Worm (Caenorhabditis elegans) whole organism, early embryonic: ENCODE measurements around the gene F49C12.5.

Experiments used
- aly-1 ChIP-seq: sonication (generic microtip); optimal IDR thresholded peaks from 2 replicates; lab custom pipeline; 2016; ENCODE audit warnings: missing genetic modification characterization, missing compliant biosample characterization
- ama-1 ChIP-seq: fragments of 150-350 bp; optimal IDR thresholded peaks from 2 replicates; lab custom pipeline; 2014
- ceh-13 ChIP-seq: fragments of 200-800 bp; sonication (Bioruptor generic); optimal IDR thresholded peaks from 2 replicates; lab custom pipeline; 2018; ENCODE audit warnings: mild to moderate bottlenecking, missing genetic modification characterization, missing compliant biosample characterization
- flt-1 ChIP-seq: fragments of 200-800 bp; sonication (Bioruptor generic); IDR thresholded peaks from 2 replicates; pipeline ENCODE4 v1.3.6; 2022; ENCODE audit warnings: missing genetic modification characterization, missing compliant biosample characterization
- pes-1 ChIP-seq: fragments of 200-800 bp; sonication (Bioruptor generic); IDR thresholded peaks from 2 replicates; pipeline ENCODE4 v1.3.6; 2022; ENCODE audit warnings: missing genetic modification reagents, missing genetic modification characterization, missing compliant biosample characterization
- scrt-1 ChIP-seq: fragments of 200-800 bp; sonication (Bioruptor generic); IDR thresholded peaks from 2 replicates; pipeline ENCODE4 v1.3.6; 2022; ENCODE audit warnings: missing genetic modification characterization, missing compliant biosample characterization
- tbx-11 ChIP-seq: fragments of 200-800 bp; sonication (Bioruptor generic); IDR thresholded peaks from 2 replicates; pipeline ENCODE4 v1.3.6; 2022; ENCODE audit warnings: missing genetic modification characterization, missing compliant biosample characterization
- tbx-37 ChIP-seq: fragments of 200-800 bp; sonication (Bioruptor generic); conservative IDR thresholded peaks from 2 replicates; pipeline ENCODE4 v1.3.6; 2022; ENCODE audit warnings: missing genetic modification reagents, missing genetic modification characterization, missing compliant biosample characterization

DNA sequence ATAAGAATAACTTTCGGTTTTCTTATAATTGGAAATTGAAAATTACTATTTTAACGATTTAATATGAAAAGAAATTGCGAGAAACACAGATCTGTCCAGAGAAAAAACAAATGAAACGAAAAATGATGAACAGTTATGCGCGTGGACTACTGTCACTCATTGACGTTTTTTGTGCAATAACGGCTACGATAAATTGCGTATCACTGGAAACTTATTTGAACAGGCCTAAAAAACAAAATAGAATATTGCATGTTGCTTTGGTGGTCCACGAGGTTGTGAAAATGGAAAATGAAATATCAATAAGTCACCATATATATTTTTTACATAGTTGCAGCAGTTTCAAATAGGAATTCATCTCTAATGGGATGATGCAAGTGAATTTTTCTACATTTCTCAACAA is 40.2 kb upstream of the F49C12.5 start:
- TF ChIP-seq flt-1 (no peak), scrt-1 (GFP tag; lab: Robert Waterston, UW) (no peak), pes-1 (GFP tag; lab: Robert Waterston, UW) (no peak), tbx-37 (GFP tag; lab: Robert Waterston, UW) (no peak), ceh-13 (GFP tag; lab: Kevin White, UChicago) (no peak), ama-1 (no peak), tbx-11 (no peak), aly-1 (tag; lab: Kevin White, UChicago) (no peak)
